Worm (Caenorhabditis elegans) whole organism, L4 larva: ENCODE data around the gene K07H8.5.

ENCODE experiments used
- F10B5.3 ChIP-seq: sonication (generic microtip); optimal IDR thresholded peaks from 2 replicates; lab custom pipeline; 2016; ENCODE audit warnings: mild to moderate bottlenecking, missing genetic modification characterization, missing compliant biosample characterization
- F44E2.7 ChIP-seq: fragments of 200-800 bp; sonication (Bioruptor generic); IDR thresholded peaks from 2 replicates; pipeline ENCODE4 v2.1.2; 2022; ENCODE audit warnings: missing genetic modification characterization, missing compliant biosample characterization
- T20F7.1 ChIP-seq: fragments of 200-800 bp; sonication (Bioruptor generic); optimal IDR thresholded peaks from 2 replicates; lab custom pipeline; 2018; ENCODE audit warnings: mild to moderate bottlenecking, missing genetic modification characterization, missing compliant biosample characterization
- T26A8.4 ChIP-seq: fragments of 200-800 bp; sonication (Bioruptor generic); IDR thresholded peaks from 2 replicates; pipeline ENCODE4 v1.3.6; 2022; ENCODE audit warnings: missing genetic modification characterization, missing compliant biosample characterization
- ZK546.5 ChIP-seq, 2 experiments: sonication (generic microtip); optimal IDR thresholded peaks; 2 replicates each; lab custom pipeline; 2017; ENCODE audit warnings: missing biosample characterization in 2 of 2, missing genetic modification characterization in 2 of 2
- ama-1 ChIP-seq: fragments of 150-350 bp; optimal IDR thresholded peaks from 2 replicates; lab custom pipeline; 2014; ENCODE audit warnings: inconsistent platforms, mixed read lengths
- arid-1 ChIP-seq: fragments of 200-800 bp; sonication (Bioruptor generic); conservative IDR thresholded peaks from 2 replicates; pipeline ENCODE4 v1.3.6; 2022; ENCODE audit warnings: missing genetic modification reagents, missing genetic modification characterization, missing compliant biosample characterization
- attf-4 ChIP-seq: sonication (generic microtip); optimal IDR thresholded peaks from 3 replicates; lab custom pipeline; 2017; ENCODE audit warnings: missing biosample characterization, missing genetic modification characterization
- ceh-32 ChIP-seq: sonication (generic microtip); optimal IDR thresholded peaks from 2 replicates; lab custom pipeline; 2016; ENCODE audit warnings: mild to moderate bottlenecking, missing genetic modification characterization, missing compliant biosample characterization; ENCODE audit not compliant: poor library complexity
- cey-2 ChIP-seq: sonication (generic microtip); optimal IDR thresholded peaks from 3 replicates; lab custom pipeline; 2017; ENCODE audit warnings: missing genetic modification characterization, mild to moderate bottlenecking, missing compliant biosample characterization, antibody characterized with exemption, borderline replicate concordance; ENCODE audit not compliant: insufficient read depth
- daf-12 ChIP-seq: fragments of 150-350 bp; optimal IDR thresholded peaks from 2 replicates; lab custom pipeline; 2014; ENCODE audit warnings: missing biosample characterization, missing genetic modification reagents, missing genetic modification characterization
- daf-16 ChIP-seq, 3 experiments: sonication (generic microtip); optimal IDR thresholded peaks; 2 replicates each; lab custom pipeline; 2016 to 2017; ENCODE audit warnings: missing genetic modification characterization in 3 of 3, missing genetic modification reagents in 3 of 3, mild to moderate bottlenecking in 2 of 3, missing compliant biosample characterization in 2 of 3, missing biosample characterization in 1 of 3, moderate library complexity in 1 of 3
- dmd-6 ChIP-seq: fragments of 200-800 bp; sonication (Bioruptor generic); IDR thresholded peaks from 2 replicates; pipeline ENCODE4 v1.3.6; 2022; ENCODE audit warnings: missing genetic modification reagents, missing genetic modification characterization, missing compliant biosample characterization
- dmd-9 ChIP-seq: fragments of 200-800 bp; sonication (Bioruptor generic); IDR thresholded peaks from 2 replicates; pipeline ENCODE4 v1.3.6; 2022; ENCODE audit warnings: missing genetic modification reagents, missing genetic modification characterization, missing compliant biosample characterization
- fkh-10 ChIP-seq: fragments of 150-350 bp; optimal IDR thresholded peaks from 2 replicates; lab custom pipeline; 2014; ENCODE audit warnings: missing biosample characterization, missing genetic modification reagents, missing genetic modification characterization
- fos-1 ChIP-seq: fragments of 150-350 bp; optimal IDR thresholded peaks from 2 replicates; lab custom pipeline; 2014; ENCODE audit warnings: missing biosample characterization, missing genetic modification characterization
- gei-8 ChIP-seq: fragments of 200-800 bp; sonication (Bioruptor generic); optimal IDR thresholded peaks from 2 replicates; lab custom pipeline; 2018; ENCODE audit warnings: mild to moderate bottlenecking, missing genetic modification characterization, missing compliant biosample characterization
- hif-1 ChIP-seq, 2 experiments: sonication (generic microtip); optimal IDR thresholded peaks; 2 replicates each; lab custom pipeline; 2016 to 2017; ENCODE audit warnings: missing compliant biosample characterization in 2 of 2, missing genetic modification characterization in 2 of 2, missing genetic modification reagents in 2 of 2, missing genotype in 2 of 2, mild to moderate bottlenecking in 1 of 2
- hlh-11 ChIP-seq: fragments of 200-800 bp; sonication (Bioruptor generic); optimal IDR thresholded peaks from 2 replicates; lab custom pipeline; 2018; ENCODE audit warnings: mild to moderate bottlenecking, missing genetic modification characterization, missing compliant biosample characterization
- hlh-30 ChIP-seq: sonication (generic microtip); optimal IDR thresholded peaks from 2 replicates; lab custom pipeline; 2017; ENCODE audit warnings: antibody characterized with exemption, mild to moderate bottlenecking, missing genetic modification characterization, missing compliant biosample characterization; ENCODE audit not compliant: insufficient read depth
- jun-1 ChIP-seq: fragments of 150-350 bp; optimal IDR thresholded peaks from 2 replicates; lab custom pipeline; 2014; ENCODE audit warnings: missing biosample characterization, missing genetic modification reagents, missing genetic modification characterization
- lin-39 ChIP-seq: fragments of 150-350 bp; optimal IDR thresholded peaks from 2 replicates; lab custom pipeline; 2014; ENCODE audit warnings: missing biosample characterization, missing genetic modification reagents, missing genetic modification characterization
- madf-5 ChIP-seq, 2 experiments: fragments of 200-800 bp; sonication (Bioruptor generic); IDR thresholded peaks; 2 replicates each; pipeline ENCODE4 v1.3.6; 2022; ENCODE audit warnings: missing compliant biosample characterization in 2 of 2, missing genetic modification characterization in 2 of 2
- mes-2 ChIP-seq: sonication (generic microtip); optimal IDR thresholded peaks from 2 replicates; lab custom pipeline; 2016; ENCODE audit warnings: missing genotype, mild to moderate bottlenecking, missing genetic modification characterization, missing compliant biosample characterization; ENCODE audit not compliant: poor library complexity, severe bottlenecking
- mxl-3 ChIP-seq: fragments of 200-800 bp; sonication (Bioruptor generic); optimal IDR thresholded peaks from 2 replicates; lab custom pipeline; 2018; ENCODE audit warnings: mild to moderate bottlenecking, missing genetic modification characterization, missing compliant biosample characterization
- nhr-10 ChIP-seq: fragments of 150-350 bp; optimal IDR thresholded peaks from 2 replicates; lab custom pipeline; 2014; ENCODE audit warnings: missing biosample characterization, missing genetic modification characterization
- nhr-102 ChIP-seq: sonication (generic microtip); optimal IDR thresholded peaks from 2 replicates; lab custom pipeline; 2016; ENCODE audit warnings: mild to moderate bottlenecking, missing genetic modification characterization, moderate library complexity, missing compliant biosample characterization
- nhr-237 ChIP-seq: sonication (generic microtip); optimal IDR thresholded peaks from 2 replicates; lab custom pipeline; 2017; ENCODE audit warnings: missing biosample characterization, missing genetic modification characterization
- nhr-28 ChIP-seq: fragments of 150-350 bp; optimal IDR thresholded peaks from 2 replicates; lab custom pipeline; 2014; ENCODE audit warnings: missing biosample characterization, missing genetic modification characterization
- nhr-42 ChIP-seq: fragments of 200-800 bp; sonication (Bioruptor generic); IDR thresholded peaks from 2 replicates; pipeline ENCODE4 v1.3.6; 2022; ENCODE audit warnings: missing genetic modification characterization, missing compliant biosample characterization
- nhr-48 ChIP-seq: sonication (generic microtip); optimal IDR thresholded peaks from 2 replicates; lab custom pipeline; 2016; ENCODE audit warnings: mild to moderate bottlenecking, missing genetic modification characterization, missing compliant biosample characterization
- nhr-6 ChIP-seq: fragments of 150-350 bp; optimal IDR thresholded peaks from 2 replicates; lab custom pipeline; 2014; ENCODE audit warnings: missing biosample characterization, missing genetic modification characterization
- nhr-77 ChIP-seq: fragments of 150-350 bp; optimal IDR thresholded peaks from 2 replicates; lab custom pipeline; 2014; ENCODE audit warnings: missing biosample characterization, missing genetic modification characterization
- php-3 ChIP-seq: fragments of 200-800 bp; sonication (Bioruptor generic); IDR thresholded peaks from 2 replicates; pipeline ENCODE4 v1.3.6; 2022; ENCODE audit warnings: missing genetic modification reagents, missing genetic modification characterization, missing compliant biosample characterization
- saeg-2 ChIP-seq: fragments of 200-800 bp; sonication (Bioruptor generic); IDR thresholded peaks from 2 replicates; pipeline ENCODE4 v1.3.6; 2022; ENCODE audit warnings: missing genetic modification reagents, missing genetic modification characterization, missing compliant biosample characterization
- sdz-12 ChIP-seq: fragments of 200-800 bp; sonication (Bioruptor generic); optimal IDR thresholded peaks from 2 replicates; lab custom pipeline; 2018; ENCODE audit warnings: mild to moderate bottlenecking, missing genetic modification characterization, missing compliant biosample characterization
- skn-1 ChIP-seq: fragments of 150-350 bp; optimal IDR thresholded peaks from 2 replicates; lab custom pipeline; 2014; ENCODE audit warnings: missing biosample characterization, missing genetic modification characterization
- unc-39 ChIP-seq: sonication (generic microtip); optimal IDR thresholded peaks from 2 replicates; lab custom pipeline; 2017; ENCODE audit warnings: missing biosample characterization, missing genetic modification characterization
- vab-7 ChIP-seq: fragments of 200-800 bp; sonication (Bioruptor generic); IDR thresholded peaks from 2 replicates; pipeline ENCODE4 v1.3.6; 2022; ENCODE audit warnings: missing genetic modification reagents, missing genetic modification characterization, missing compliant biosample characterization
- zip-11 ChIP-seq: fragments of 200-800 bp; sonication (Bioruptor generic); IDR thresholded peaks from 2 replicates; pipeline ENCODE4 v1.3.6; 2022; ENCODE audit warnings: missing genetic modification characterization, missing compliant biosample characterization
- ztf-11 ChIP-seq: fragments of 150-350 bp; optimal IDR thresholded peaks from 2 replicates; lab custom pipeline; 2014; ENCODE audit warnings: missing biosample characterization, missing genetic modification characterization
- ztf-7 ChIP-seq: fragments of 150-350 bp; optimal IDR thresholded peaks from 2 replicates; lab custom pipeline; 2014; ENCODE audit warnings: missing biosample characterization, missing genetic modification characterization

The K07H8.5 gene

DNA sequence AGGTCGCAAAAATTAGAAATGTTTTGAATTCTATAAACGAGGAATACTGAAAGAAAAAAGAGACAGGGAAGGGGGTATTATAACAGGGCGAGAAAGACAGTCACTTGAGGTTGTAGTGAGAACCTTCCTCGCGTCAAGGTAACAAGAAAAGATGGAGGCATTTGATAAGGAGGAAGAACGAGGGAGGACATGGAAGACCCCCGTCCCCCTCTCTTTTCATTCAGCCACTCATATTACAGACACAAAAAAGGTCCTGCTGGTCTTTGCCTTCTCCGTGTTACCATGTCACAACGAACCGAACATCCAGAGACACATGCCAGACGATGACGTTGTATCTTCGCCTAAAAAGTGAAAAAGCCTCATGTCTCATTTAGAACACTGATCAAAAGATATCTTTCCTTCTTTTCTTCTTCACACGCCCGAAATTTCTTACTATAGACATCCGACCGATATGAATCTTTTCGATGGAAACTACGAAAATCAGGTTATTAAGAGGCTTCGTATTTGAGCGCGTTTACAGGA is 26.8 kb upstream of the K07H8.5 start (continued):
- 0 out of 2 replicates have a peak, but pooled peaks have one; percentile 6 for TF ChIP-seq dmd-6 (GFP tag; lab: Robert Waterston, UW)
- no peak for TF ChIP-seq mes-2 (tag; lab: Kevin White, UChicago)
- TF ChIP-seq ztf-11 (tag; lab: Kevin White, UChicago), result no peak
- TF ChIP-seq nhr-237 (tag; lab: Kevin White, UChicago), result no peak
- no peak for TF ChIP-seq nhr-10 (tag; lab: Kevin White, UChicago)
- TF ChIP-seq skn-1 (tag; lab: Kevin White, UChicago), result no peak
- no peak for TF ChIP-seq daf-12 (tag; lab: Kevin White, UChicago)
- TF ChIP-seq T26A8.4, result no peak
- TF ChIP-seq lin-39 (tag; lab: Kevin White, UChicago), result no peak
- no peak for TF ChIP-seq arid-1
- no peak for TF ChIP-seq madf-5 (GFP tag; IDR thresholded peaks at IDR 0.05; lab: Robert Waterston, UW)
- TF ChIP-seq nhr-102, result no peak
- peak; percentile 44 for TF ChIP-seq nhr-48 (tag; lab: Kevin White, UChicago)
- no peak for TF ChIP-seq F10B5.3 (tag; lab: Kevin White, UChicago)
- no peak for TF ChIP-seq ztf-7 (tag; lab: Kevin White, UChicago)
- no peak for TF ChIP-seq nhr-6 (tag; lab: Kevin White, UChicago)
- TF ChIP-seq ZK546.5 (tag; optimal IDR thresholded peaks at IDR 0.05; lab: Kevin White, UChicago), result no peak
- TF ChIP-seq unc-39, result no peak
- TF ChIP-seq php-3 (GFP tag; lab: Robert Waterston, UW), result no peak
- no peak for TF ChIP-seq hlh-30 (tag; lab: Kevin White, UChicago)
- peak; percentile 22 for TF ChIP-seq nhr-28 (tag; lab: Kevin White, UChicago)

DNA sequence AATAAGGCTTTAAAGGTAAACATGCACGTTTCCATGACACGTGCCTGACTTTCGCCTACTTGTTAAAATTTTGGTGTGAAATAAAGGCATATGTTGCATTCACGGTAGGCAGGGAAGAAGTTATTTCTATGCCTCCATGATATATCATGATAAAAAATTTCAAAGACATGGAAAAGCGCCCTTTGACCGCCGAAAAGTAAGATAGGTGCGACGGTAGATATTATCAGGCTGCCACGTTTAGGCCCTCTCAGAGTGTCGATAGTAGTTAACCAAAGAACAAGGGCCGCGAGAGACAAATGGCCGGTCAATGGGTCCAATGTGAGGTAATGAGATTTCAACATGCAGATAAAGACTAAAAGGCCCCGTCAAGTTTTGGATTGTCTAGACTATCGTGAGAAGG is 25.0 kb upstream of the K07H8.5 start:
- no peak for TF ChIP-seq ceh-32 (tag; lab: Kevin White, UChicago)
- TF ChIP-seq attf-4 (tag; lab: Kevin White, UChicago), result no peak
- TF ChIP-seq nhr-77 (tag; lab: Kevin White, UChicago), result no peak
- TF ChIP-seq lin-39 (tag; lab: Kevin White, UChicago), result no peak
- TF ChIP-seq nhr-102, result no peak
- TF ChIP-seq mxl-3 (GFP tag; lab: Kevin White, UChicago), result no peak
- TF ChIP-seq hlh-11 (tag; lab: Kevin White, UChicago), result no peak
- TF ChIP-seq jun-1 (tag; lab: Kevin White, UChicago), result no peak
- no peak for TF ChIP-seq daf-16 (GFP tag; optimal IDR thresholded peaks at IDR 0.05; lab: Kevin White, UChicago)
- TF ChIP-seq daf-16 (tag; optimal IDR thresholded peaks at IDR 0.05; lab: Kevin White, UChicago), result no peak
- TF ChIP-seq cey-2 (tag; lab: Kevin White, UChicago), result no peak
- TF ChIP-seq nhr-28 (tag; lab: Kevin White, UChicago), result no peak
- TF ChIP-seq dmd-9 (GFP tag; lab: Robert Waterston, UW), result no peak
- TF ChIP-seq ama-1, result no peak
- TF ChIP-seq T20F7.1, result no peak

- TF ChIP-seq vab-7 (GFP tag; lab: Robert Waterston, UW) (no peak), daf-16 (GFP tag; optimal IDR thresholded peaks at IDR 0.05; lab: Kevin White, UChicago) (no peak), daf-16 (tag; optimal IDR thresholded peaks at IDR 0.05; lab: Kevin White, UChicago) (no peak), nhr-42 (GFP tag; lab: Robert Waterston, UW) (no peak), nhr-10 (tag; lab: Kevin White, UChicago) (no peak), fos-1 (tag; lab: Kevin White, UChicago) (no peak), gei-8 (GFP tag; lab: Kevin White, UChicago) (no peak), fkh-10 (GFP tag; lab: Kevin White, UChicago) (no peak), saeg-2 (GFP tag; lab: Robert Waterston, UW) (no peak), hif-1 (tag; optimal IDR thresholded peaks at IDR 0.05; lab: Kevin White, UChicago) (no peak), dmd-9 (GFP tag; lab: Robert Waterston, UW) (no peak), F44E2.7 (GFP tag; lab: Robert Waterston, UW) (no peak), sdz-12 (GFP tag; lab: Kevin White, UChicago) (no peak), nhr-6 (tag; lab: Kevin White, UChicago) (no peak), zip-11 (GFP tag; lab: Robert Waterston, UW) (no peak)
- TF ChIP-seq, all 104 proteins: peak for 0
Observed at ce11 chrIV:8243599-8243998, 24.5 kb upstream of the K07H8.5 start, which contains the start of gene T09A12.8. T09A12.8 (minus strand) TSS chrIV:8243699.
